Fruit fly (Drosophila melanogaster) ovary, adult (tissue): Measurements from ENCODE around the gene pnr.

Experiments used
- CG17801 ChIP-seq: fragments of 200-800 bp; optimal IDR thresholded peaks from 2 replicates; lab custom pipeline; 2019; ENCODE audit warnings: missing biosample characterization, mild to moderate bottlenecking, missing genetic modification characterization, moderate library complexity; ENCODE audit not compliant: partially characterized antibody

Gene pnr

DNA sequence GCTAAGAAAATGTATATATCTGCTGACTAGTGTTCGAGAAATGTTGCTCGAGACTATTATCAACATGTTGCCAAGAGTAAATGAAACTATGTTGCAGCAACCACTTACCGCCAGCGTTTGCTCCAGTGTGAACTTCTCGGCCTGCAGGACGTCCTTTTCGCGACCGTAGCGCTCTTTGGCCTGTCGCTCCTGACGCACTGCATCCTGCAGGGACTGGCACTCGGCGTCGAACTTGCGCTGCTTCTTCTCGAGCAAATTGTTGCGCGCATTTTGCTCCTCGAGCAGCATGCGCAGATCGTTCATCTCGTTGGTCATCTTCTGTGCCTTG is 46.7 kb downstream of the pnr start:
- no peak for TF ChIP-seq CG17801 (GFP tag; lab: Kevin White, UChicago)

DNA sequence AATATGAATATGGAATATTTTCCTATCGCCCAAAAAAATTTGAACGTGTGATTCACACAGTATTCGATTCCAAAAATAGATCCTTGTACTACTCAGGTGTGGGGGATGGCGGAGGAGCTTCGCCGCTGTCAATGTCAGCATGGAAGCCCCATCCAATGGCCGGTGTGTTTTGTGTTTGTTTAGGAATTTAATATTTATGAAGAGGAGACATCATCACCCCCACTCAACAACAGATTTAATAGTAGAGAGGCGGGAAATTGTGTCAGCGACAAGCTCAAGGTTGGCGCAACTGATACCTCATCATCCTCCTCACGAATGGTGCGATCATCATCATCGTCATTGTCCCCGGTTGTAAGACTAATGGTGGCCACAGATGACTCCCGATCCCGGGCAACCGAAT is 48.2 kb downstream of the pnr start:
- TF ChIP-seq CG17801 (GFP tag; lab: Kevin White, UChicago), result no peak

DNA sequence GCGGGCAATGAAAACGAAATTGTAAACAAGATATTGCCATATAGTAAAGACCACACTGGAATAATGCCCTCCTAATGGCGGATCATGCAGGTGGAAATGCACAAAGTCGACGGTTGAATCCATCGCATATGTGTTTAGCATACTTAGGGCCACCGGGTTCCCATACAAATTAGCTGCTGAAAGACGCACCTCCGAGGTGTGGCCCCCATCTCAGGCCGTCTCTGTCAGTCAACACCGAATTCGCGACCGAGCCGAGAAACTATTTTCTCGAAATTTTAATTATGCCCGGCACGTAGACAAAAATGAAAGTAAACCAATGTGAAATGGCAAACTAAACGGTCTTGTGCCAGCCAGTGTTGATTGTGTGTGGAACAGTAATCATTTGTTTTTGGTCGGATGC is 52.4 kb downstream of the pnr start:
- no peak for TF ChIP-seq CG17801 (GFP tag; lab: Kevin White, UChicago)

dm6 chr3R:16080942-16081589 is 55.2 kb downstream of the pnr start, which contains the start of gene CG32855:
TSS of gene CG32855 (minus strand) at chr3R:16080992.
- TF ChIP-seq CG17801 (GFP tag; lab: Kevin White, UChicago), result no peak

dm6 chr3R:16082384-16082783 is 56.5 kb downstream of the pnr start:
- TF ChIP-seq CG17801 (GFP tag; lab: Kevin White, UChicago), result no peak

DNA sequence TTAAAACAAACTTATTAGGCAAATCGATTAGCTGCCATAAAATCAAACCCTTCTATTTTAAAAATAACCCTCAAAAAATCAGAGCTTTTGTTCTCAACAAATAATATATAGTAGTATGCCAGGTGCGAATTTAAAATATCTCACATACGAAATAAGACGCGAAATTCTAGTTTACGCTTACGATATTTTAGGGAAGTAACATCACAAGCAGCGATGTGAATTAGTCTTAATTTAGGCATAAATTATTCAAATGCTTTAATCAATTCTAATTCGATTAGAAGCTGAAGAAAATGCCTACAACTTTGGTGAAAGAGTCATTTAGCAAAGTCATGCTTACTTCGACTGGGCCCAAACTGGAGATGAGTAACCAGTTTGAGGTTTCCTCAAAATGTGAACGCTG is 57.7 kb downstream of the pnr start, which contains the start of gene sxe2:
Gene sxe2 (plus strand): TSS at position 301 of the 400 bp plus-strand sequence.
- TF ChIP-seq CG17801 (GFP tag; lab: Kevin White, UChicago), result no peak
